Worm (Caenorhabditis elegans): ENCODE data around the gene Y41C4A.6.

DNA sequence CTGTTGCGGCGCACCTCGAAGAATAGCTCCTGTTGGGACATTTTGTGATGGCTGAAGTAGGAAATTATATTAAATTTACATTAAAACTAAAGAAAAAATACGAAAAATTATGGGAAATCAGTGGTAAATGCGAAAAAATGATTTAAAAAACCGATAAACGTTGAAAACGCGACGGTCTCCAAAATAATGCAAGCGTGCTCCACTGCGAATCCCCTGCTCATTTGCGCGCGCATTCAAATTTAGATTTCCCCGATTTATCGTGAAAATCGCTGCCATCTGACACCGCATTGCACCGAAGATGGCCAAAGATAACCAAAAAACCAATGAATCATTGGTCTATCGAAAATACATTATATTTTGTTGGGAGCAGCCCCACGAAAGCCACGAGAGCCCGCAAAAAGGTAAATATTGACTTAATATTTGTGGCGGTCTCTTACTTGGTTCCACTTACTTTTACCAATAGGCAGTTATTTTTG, 23.1 kb downstream of the Y41C4A.6 start, which contains the start of the genes elb-1 and Y41C4A.11:
- TF ChIP-seq him-1 (tag; optimal IDR thresholded peaks at IDR 0.05): no peak
- no peak for TF ChIP-seq W03F9.2 (tag; optimal IDR thresholded peaks at IDR 0.05)
